Fruit fly (Drosophila melanogaster) whole organism, embryonic: ENCODE data around the gene CG16984.

Experiments
- Antp ChIP-seq: fragments of 200-800 bp; sonication (Bioruptor generic); optimal IDR thresholded peaks from 3 replicates; lab custom pipeline; 2016; ENCODE audit warnings: missing biosample characterization, missing genetic modification characterization
- Asciz ChIP-seq: fragments of 200-800 bp; sonication (Bioruptor generic); optimal IDR thresholded peaks from 2 replicates; lab custom pipeline; 2017; ENCODE audit warnings: missing biosample characterization, mild to moderate bottlenecking, missing genetic modification characterization, missing genetic modification reagents
- B-H1 ChIP-seq: fragments of 200-800 bp; sonication (Bioruptor generic); IDR thresholded peaks from 3 replicates; pipeline ENCODE4 v1.3.6; 2022; ENCODE audit warnings: missing biosample characterization, missing genetic modification characterization
- CG10366 ChIP-seq: fragments of 200-800 bp; sonication (Bioruptor generic); IDR thresholded peaks from 2 replicates; pipeline ENCODE4 v1.3.6; 2022; ENCODE audit warnings: missing biosample characterization, missing genetic modification characterization
- CG10462 ChIP-seq: fragments of 200-800 bp; sonication (Bioruptor generic); optimal IDR thresholded peaks from 2 replicates; lab custom pipeline; 2016; ENCODE audit warnings: missing biosample characterization, missing genetic modification characterization
- CG10543 ChIP-seq: fragments of 200-800 bp; sonication (Bioruptor generic); optimal IDR thresholded peaks from 3 replicates; lab custom pipeline; 2017; ENCODE audit warnings: missing biosample characterization, mild to moderate bottlenecking, missing genetic modification characterization, moderate library complexity
- CG17359 ChIP-seq: fragments of 200-800 bp; sonication (Bioruptor generic); optimal IDR thresholded peaks from 3 replicates; lab custom pipeline; 2018; ENCODE audit warnings: missing biosample characterization, mild to moderate bottlenecking, missing genetic modification characterization, moderate library complexity
- CG17612 ChIP-seq: fragments of 200-800 bp; sonication (Bioruptor generic); IDR thresholded peaks from 2 replicates; pipeline ENCODE4 v1.3.6; 2022; ENCODE audit warnings: missing biosample characterization, missing genetic modification characterization
- CG2889 ChIP-seq: fragments of 200-800 bp; sonication (Bioruptor generic); IDR thresholded peaks from 3 replicates; pipeline ENCODE4 v1.3.6; 2022; ENCODE audit warnings: missing biosample characterization, missing genetic modification characterization
- CG3847 ChIP-seq: fragments of 200-800 bp; sonication (Bioruptor generic); IDR thresholded peaks from 2 replicates; pipeline ENCODE4 v1.3.6; 2022; ENCODE audit warnings: missing biosample characterization, missing genetic modification characterization
- CG6175 ChIP-seq: fragments of 200-800 bp; sonication (Bioruptor generic); IDR thresholded peaks from 3 replicates; pipeline ENCODE4 v1.3.6; 2022; ENCODE audit warnings: missing biosample characterization, missing genetic modification characterization
- CG6254 ChIP-seq: fragments of 200-800 bp; sonication (Bioruptor generic); optimal IDR thresholded peaks from 3 replicates; lab custom pipeline; 2017; ENCODE audit warnings: mild to moderate bottlenecking, missing biosample characterization, missing genetic modification reagents, missing genetic modification characterization
- CG6854 ChIP-seq: fragments of 200-800 bp; sonication (Bioruptor generic); optimal IDR thresholded peaks from 3 replicates; lab custom pipeline; 2017; ENCODE audit warnings: missing biosample characterization, mild to moderate bottlenecking, missing genetic modification characterization
- CG8281 ChIP-seq: fragments of 200-800 bp; sonication (Bioruptor generic); optimal IDR thresholded peaks from 2 replicates; lab custom pipeline; 2018; ENCODE audit warnings: missing biosample characterization, mild to moderate bottlenecking, missing genetic modification characterization, moderate library complexity
- CG9797 ChIP-seq: fragments of 200-800 bp; sonication (Bioruptor generic); optimal IDR thresholded peaks from 3 replicates; lab custom pipeline; 2018; ENCODE audit warnings: missing biosample characterization, mild to moderate bottlenecking, missing genetic modification characterization
- Doc2 ChIP-seq: fragments of 200-800 bp; sonication (Bioruptor generic); IDR thresholded peaks from 2 replicates; pipeline ENCODE4 v1.3.6; 2022; ENCODE audit warnings: missing biosample characterization, missing genetic modification characterization
- HLH54F ChIP-seq: fragments of 200-800 bp; sonication (Bioruptor generic); optimal IDR thresholded peaks from 3 replicates; lab custom pipeline; 2016; ENCODE audit warnings: missing biosample characterization, missing genetic modification characterization
- HmgZ ChIP-seq: fragments of 200-800 bp; sonication (Bioruptor generic); optimal IDR thresholded peaks from 2 replicates; lab custom pipeline; 2018; ENCODE audit warnings: missing biosample characterization, mild to moderate bottlenecking, missing genetic modification characterization
- Mes4 ChIP-seq: fragments of 200-800 bp; sonication (Bioruptor generic); optimal IDR thresholded peaks from 2 replicates; lab custom pipeline; 2016; ENCODE audit warnings: missing biosample characterization, missing genetic modification characterization
- Mrtf ChIP-seq: fragments of 200-800 bp; sonication (Bioruptor generic); IDR thresholded peaks from 3 replicates; pipeline ENCODE4 v1.3.6; 2022; ENCODE audit warnings: missing biosample characterization, missing genetic modification characterization
- Nf-YA ChIP-seq: fragments of 200-800 bp; sonication (Bioruptor generic); IDR thresholded peaks from 2 replicates; pipeline ENCODE4 v1.3.6; 2022; ENCODE audit warnings: missing biosample characterization, missing genetic modification characterization
- Ravus ChIP-seq: fragments of 200-800 bp; sonication (Bioruptor generic); IDR thresholded peaks from 2 replicates; pipeline ENCODE4 v1.3.6; 2022; ENCODE audit warnings: missing biosample characterization, missing genetic modification characterization
- Rx ChIP-seq: fragments of 200-800 bp; sonication (Bioruptor generic); IDR thresholded peaks from 2 replicates; pipeline ENCODE4 v1.3.6; 2022; ENCODE audit warnings: missing biosample characterization, missing genetic modification characterization
- ab ChIP-seq: fragments of 200-800 bp; sonication (Bioruptor generic); optimal IDR thresholded peaks from 2 replicates; lab custom pipeline; 2016; ENCODE audit warnings: missing biosample characterization, missing genetic modification characterization
- amos ChIP-seq: fragments of 200-800 bp; sonication (Bioruptor generic); IDR thresholded peaks from 2 replicates; pipeline ENCODE4 v1.3.6; 2022; ENCODE audit warnings: missing biosample characterization, missing genetic modification characterization; ENCODE audit not compliant: partially characterized antibody
- ash1 ChIP-seq: fragments of 200-800 bp; sonication (Bioruptor generic); optimal IDR thresholded peaks from 2 replicates; lab custom pipeline; 2018; ENCODE audit warnings: missing biosample characterization, mild to moderate bottlenecking, missing genetic modification characterization
- ato ChIP-seq: fragments of 200-800 bp; sonication (Bioruptor generic); IDR thresholded peaks from 2 replicates; pipeline ENCODE4 v1.3.6; 2022; ENCODE audit warnings: missing biosample characterization, missing genetic modification characterization; ENCODE audit not compliant: partially characterized antibody
- cato ChIP-seq: fragments of 200-800 bp; sonication (Bioruptor generic); optimal IDR thresholded peaks from 2 replicates; lab custom pipeline; 2016; ENCODE audit warnings: missing biosample characterization, missing genetic modification characterization, borderline replicate concordance
- cg ChIP-seq: fragments of 200-800 bp; sonication (Bioruptor generic); optimal IDR thresholded peaks from 3 replicates; lab custom pipeline; 2019; ENCODE audit warnings: missing biosample characterization, mild to moderate bottlenecking, missing genetic modification characterization, moderate library complexity
- dpn ChIP-seq, 2 experiments: fragments of 200-800 bp; sonication (Bioruptor generic); optimal IDR thresholded peaks; 3 replicates each; lab custom pipeline; 2016; ENCODE audit warnings: missing biosample characterization in 2 of 2, missing genetic modification characterization in 2 of 2
- en ChIP-seq: fragments of 200-800 bp; sonication (Bioruptor generic); optimal IDR thresholded peaks from 2 replicates; lab custom pipeline; 2016; ENCODE audit warnings: missing biosample characterization, missing genetic modification characterization
- eve ChIP-seq, 2 experiments: fragments of >200 bp; optimal IDR thresholded peaks; 2 replicates each; lab custom pipeline; 2017; ENCODE audit warnings: missing biosample characterization in 2 of 2, missing genetic modification characterization in 2 of 2
- eyg ChIP-seq: fragments of 200-800 bp; sonication (Bioruptor generic); optimal IDR thresholded peaks from 3 replicates; lab custom pipeline; 2016; ENCODE audit warnings: missing biosample characterization, missing genetic modification characterization
- gem ChIP-seq: fragments of 200-800 bp; sonication (Bioruptor generic); optimal IDR thresholded peaks from 2 replicates; lab custom pipeline; 2019; ENCODE audit warnings: missing biosample characterization, mild to moderate bottlenecking, missing genetic modification characterization, moderate library complexity
- ind ChIP-seq: fragments of 200-800 bp; sonication (Bioruptor generic); optimal IDR thresholded peaks from 3 replicates; lab custom pipeline; 2016; ENCODE audit warnings: missing biosample characterization, missing genetic modification characterization
- knrl ChIP-seq: fragments of 200-800 bp; sonication (Bioruptor generic); IDR thresholded peaks from 3 replicates; pipeline ENCODE4 v1.3.6; 2022; ENCODE audit warnings: missing biosample characterization, missing genetic modification characterization; ENCODE audit not compliant: partially characterized antibody
- lov ChIP-seq, 2 experiments: fragments of 200-800 bp in 1 of 2; fragments of >200 bp in 1 of 2; sonication (Bioruptor generic) in 1 of 2; IDR thresholded peaks in 1 of 2; optimal IDR thresholded peaks in 1 of 2; 2 replicates in 1 of 2; 3 replicates in 1 of 2; pipeline versions ENCODE4 v1.3.6 to Lab custom; 2017 to 2022; ENCODE audit warnings: missing biosample characterization in 1 of 2, missing genetic modification characterization in 1 of 2
- p53 ChIP-seq: fragments of 200-800 bp; sonication (Bioruptor generic); optimal IDR thresholded peaks from 2 replicates; lab custom pipeline; 2016; ENCODE audit warnings: missing biosample characterization, missing genetic modification characterization
- pfk ChIP-seq: fragments of 200-800 bp; sonication (Bioruptor generic); optimal IDR thresholded peaks from 2 replicates; lab custom pipeline; 2018; ENCODE audit warnings: missing biosample characterization, mild to moderate bottlenecking, missing genetic modification characterization, moderate library complexity
- rib ChIP-seq: fragments of 200-800 bp; sonication (Bioruptor generic); IDR thresholded peaks from 2 replicates; pipeline ENCODE4 v1.3.6; 2022; ENCODE audit warnings: missing biosample characterization, missing genetic modification characterization
- sim ChIP-seq: fragments of 200-800 bp; sonication (Bioruptor generic); IDR thresholded peaks from 2 replicates; pipeline ENCODE4 v1.3.6; 2022; ENCODE audit warnings: missing biosample characterization, missing genetic modification characterization
- sima ChIP-seq: fragments of 200-800 bp; sonication (Bioruptor generic); optimal IDR thresholded peaks from 2 replicates; lab custom pipeline; 2016; ENCODE audit warnings: missing biosample characterization, missing genetic modification characterization
- slbo ChIP-seq: fragments of 200-800 bp; sonication (Bioruptor generic); IDR thresholded peaks from 2 replicates; pipeline ENCODE4 v1.3.6; 2022; ENCODE audit warnings: missing biosample characterization, missing genetic modification characterization
- slou ChIP-seq: fragments of 200-800 bp; sonication (Bioruptor generic); optimal IDR thresholded peaks from 3 replicates; lab custom pipeline; 2016; ENCODE audit warnings: missing biosample characterization, missing genetic modification characterization
- stc ChIP-seq: fragments of 200-800 bp; sonication (Bioruptor generic); IDR thresholded peaks from 2 replicates; pipeline ENCODE4 v1.3.6; 2022; ENCODE audit warnings: missing biosample characterization, missing genetic modification characterization
- toy ChIP-seq: fragments of 200-800 bp; sonication (Bioruptor generic); IDR thresholded peaks from 2 replicates; pipeline ENCODE4 v1.3.6; 2022; ENCODE audit warnings: missing biosample characterization, missing genetic modification characterization
- unpg ChIP-seq: fragments of 200-800 bp; sonication (Bioruptor generic); optimal IDR thresholded peaks from 3 replicates; lab custom pipeline; 2018; ENCODE audit warnings: missing biosample characterization, mild to moderate bottlenecking, missing genetic modification characterization, moderate library complexity
- wor ChIP-seq: fragments of 200-800 bp; sonication (Bioruptor generic); IDR thresholded peaks from 2 replicates; pipeline ENCODE4 v1.3.6; 2022; ENCODE audit warnings: missing biosample characterization, missing genetic modification characterization

CG16984 gene

DNA sequence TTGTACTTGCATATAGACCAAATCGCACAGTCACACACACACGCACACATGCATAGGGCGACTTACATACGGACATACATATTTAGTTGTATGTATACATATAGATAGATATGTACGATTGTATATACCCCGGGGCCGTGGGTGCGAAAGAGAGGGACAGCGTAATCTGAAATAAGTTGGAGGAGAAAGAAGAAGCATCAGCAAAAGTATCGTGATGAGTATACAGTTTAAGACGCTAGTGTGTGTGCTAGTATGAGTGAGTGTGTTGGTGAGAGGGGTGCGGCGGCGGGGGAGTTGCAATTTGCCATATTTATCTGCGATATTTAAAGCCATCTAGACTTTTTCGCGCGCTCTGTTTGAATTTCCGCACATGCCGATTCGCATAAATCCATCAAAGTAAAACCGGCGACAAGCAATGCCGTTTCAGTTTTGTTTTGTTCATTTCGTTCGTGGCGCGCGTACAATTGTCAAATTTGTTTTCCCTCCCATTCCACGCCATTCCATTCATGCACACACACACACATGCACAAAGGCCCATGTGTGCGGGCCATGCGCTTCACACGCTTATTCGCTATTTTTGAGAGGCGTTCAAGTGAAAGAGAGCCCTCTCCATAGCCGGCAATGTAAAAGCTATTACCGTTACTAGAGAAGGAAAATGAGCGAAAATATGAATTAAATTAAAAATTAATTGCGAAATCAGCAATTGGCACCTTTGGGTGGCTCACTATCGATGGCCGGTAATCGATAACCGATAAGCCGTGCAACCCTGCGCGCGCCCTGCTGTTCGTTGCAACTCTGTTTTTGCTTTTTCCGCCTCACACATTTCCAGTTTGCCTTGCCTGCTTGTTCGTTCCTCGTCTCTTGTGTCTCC, 39.6 kb downstream of the CG16984 start (continued):
- TF ChIP-seq Mes4 (GFP tag; lab: Kevin White, UChicago) (peak; percentile 84), en (GFP tag; lab: Kevin White, UChicago) (peak; percentile 77), Ravus (no peak), ato (GFP tag; lab: Robert Waterston, UW) (peak; percentile 82), slou (GFP tag; lab: Kevin White, UChicago) (peak; percentile 69), Doc2 (GFP tag; lab: Robert Waterston, UW) (no peak), sim (GFP tag; lab: Robert Waterston, UW) (peak; percentile 75), Mrtf (GFP tag; lab: Robert Waterston, UW) (no peak), B-H1 (peak; percentile 58; the same call in 2 of the 3 replicates), toy (peak; percentile 64; the same call in 1 of the 2 replicates), HLH54F (GFP tag; lab: Kevin White, UChicago) (peak; percentile 67), eyg (GFP tag; lab: Kevin White, UChicago) (peak; percentile 82), CG10543 (peak; percentile 96), dpn (GFP tag; optimal IDR thresholded peaks at IDR 0.05; lab: Kevin White, UChicago) (peak; percentile 35 to 84), slbo (GFP tag; lab: Robert Waterston, UW) (peak; percentile 74), ash1 (peak; percentile 90), ab (GFP tag; lab: Kevin White, UChicago) (peak; percentile 30), rib (GFP tag; lab: Robert Waterston, UW) (peak; percentile 94), CG8281 (tag; lab: Kevin White, UChicago) (peak; percentile 50), CG10366 (GFP tag; lab: Robert Waterston, UW) (peak; percentile 74), cato (peak; percentile 52), HmgZ (tag; lab: Kevin White, UChicago) (peak; percentile 75), p53 (peak; percentile 65), unpg (peak; percentile 80), CG6854 (GFP tag; lab: Kevin White, UChicago) (peak; percentile 85), stc (GFP tag; lab: Robert Waterston, UW) (peak; percentile 77), sima (peak; percentile 52), Asciz (GFP tag; lab: Kevin White, UChicago) (peak; percentile 74), cg (GFP tag; lab: Kevin White, UChicago) (peak; percentile 89), CG9797 (GFP tag; lab: Kevin White, UChicago) (peak; percentile 54), Rx (GFP tag; lab: Robert Waterston, UW) (peak; percentile 74), gem (peak; percentile 52), CG3847 (GFP tag; lab: Robert Waterston, UW) (peak; percentile 73), amos (peak; percentile 79), pfk (peak; percentile 77), CG17359 (peak; percentile 74), Nf-YA (GFP tag; lab: Robert Waterston, UW) (peak; percentile 19; the same call in 1 of the 2 replicates), eve (GFP tag; optimal IDR thresholded peaks at IDR 0.05; lab: Kevin White, UChicago) (no peak), ind (peak; percentile 51), Antp (peak; percentile 79), lov (optimal IDR thresholded peaks at IDR 0.05; lab: Kevin White, UChicago) (no peak), lov (GFP tag; IDR thresholded peaks at IDR 0.05; lab: Robert Waterston, UW) (peak; percentile 93), CG2889 (GFP tag; lab: Robert Waterston, UW) (no peak), wor (GFP tag; lab: Robert Waterston, UW) (0 out of 2 replicates have a peak, but pooled peaks have one; percentile 18), CG6175 (GFP tag; lab: Robert Waterston, UW) (peak; percentile 64; the same call in 2 of the 3 replicates), knrl (GFP tag; lab: Robert Waterston, UW) (peak; percentile 67; the same call in 2 of the 3 replicates), CG10462 (GFP tag; lab: Kevin White, UChicago) (peak; percentile 59), CG17612 (0 out of 2 replicates have a peak, but pooled peaks have one; percentile 48), CG6254 (GFP tag; lab: Kevin White, UChicago) (peak; percentile 69)
